1 fruit fly cellular context compared by ENCODE assay signal in genomic region chr3R:11777058-11777457, dm6.
TF ChIP-seq lines count a peak whose summit lies in the region.

No protein-coding gene starts in this region.

TF ChIP-seq in whole organism, embryonic, 481 proteins besides CTCF, POLR2A, EP300 and RAD21 (continued from another document and continues in another):
- TF ChIP-seq sc (optimal IDR thresholded peaks at IDR 0.05; lab: Kevin White, UChicago) (no peak), sc (GFP tag; optimal IDR thresholded peaks at IDR 0.05; lab: Kevin White, UChicago) (no peak), CG18619 (GFP tag; optimal IDR thresholded peaks at IDR 0.05; lab: Kevin White, UChicago) (no peak), lola (GFP tag; optimal IDR thresholded peaks at IDR 0.05; lab: Kevin White, UChicago) (no peak), Abd-B (GFP tag; optimal IDR thresholded peaks at IDR 0.05; lab: Kevin White, UChicago) (no peak), sna (GFP tag; IDR thresholded peaks at IDR 0.05; lab: Robert Waterston, UW; ENCODE audit: partially characterized antibody) (no peak), repo (GFP tag; optimal IDR thresholded peaks at IDR 0.05; lab: Kevin White, UChicago) (no peak), Dfd (GFP tag; optimal IDR thresholded peaks at IDR 0.05; lab: Kevin White, UChicago) (no peak), BEAF-32 (GFP tag; optimal IDR thresholded peaks at IDR 0.05; lab: Kevin White, UChicago) (no peak), hkb (optimal IDR thresholded peaks at IDR 0.05; lab: Kevin White, UChicago) (no peak), hkb (GFP tag; IDR thresholded peaks at IDR 0.05; lab: Robert Waterston, UW) (peak; percentile 30; the same call in 1 of the 2 replicates), Atf6 (GFP tag; IDR thresholded peaks at IDR 0.05; lab: Robert Waterston, UW) (no peak), CG9437 (GFP tag; optimal IDR thresholded peaks at IDR 0.05; lab: Kevin White, UChicago) (no peak), gem (tag; optimal IDR thresholded peaks at IDR 0.05; lab: Kevin White, UChicago) (peak; percentile 29), ttk (GFP tag; IDR thresholded peaks at IDR 0.05; lab: Robert Waterston, UW) (no peak), tx (GFP tag; optimal IDR thresholded peaks at IDR 0.05; lab: Kevin White, UChicago) (no peak), ind (GFP tag; optimal IDR thresholded peaks at IDR 0.05; lab: Kevin White, UChicago) (no peak), slp2 (GFP tag; optimal IDR thresholded peaks at IDR 0.05; lab: Kevin White, UChicago) (no peak), HmgD (GFP tag; optimal IDR thresholded peaks at IDR 0.05; lab: Kevin White, UChicago) (no peak), Awh (GFP tag; IDR thresholded peaks at IDR 0.05; lab: Robert Waterston, UW) (no peak), CG10959 (GFP tag; IDR thresholded peaks at IDR 0.05; lab: Robert Waterston, UW) (no peak), ftz-f1 (GFP tag; optimal IDR thresholded peaks at IDR 0.05; lab: Kevin White, UChicago) (no peak), Gsc (GFP tag; IDR thresholded peaks at IDR 0.05; lab: Robert Waterston, UW) (no peak), fd3F (GFP tag; optimal IDR thresholded peaks at IDR 0.05; lab: Kevin White, UChicago) (no peak), otp (GFP tag; IDR thresholded peaks at IDR 0.05; lab: Robert Waterston, UW) (peak; percentile 21; the same call in 1 of the 3 replicates), Xrp1 (GFP tag; IDR thresholded peaks at IDR 0.05; lab: Robert Waterston, UW) (0 out of 2 replicates have a peak, but pooled peaks have one; percentile 13), CG12219 (GFP tag; optimal IDR thresholded peaks at IDR 0.05; lab: Kevin White, UChicago) (no peak), pita (GFP tag; optimal IDR thresholded peaks at IDR 0.05; lab: Kevin White, UChicago) (no peak), CG6254 (GFP tag; optimal IDR thresholded peaks at IDR 0.05; lab: Kevin White, UChicago) (peak; percentile 47), CG14860 (GFP tag; IDR thresholded peaks at IDR 0.05; lab: Robert Waterston, UW; ENCODE audit: partially characterized antibody) (no peak), wek (GFP tag; optimal IDR thresholded peaks at IDR 0.05; lab: Kevin White, UChicago) (no peak), pho (GFP tag; optimal IDR thresholded peaks at IDR 0.05; lab: Kevin White, UChicago) (no peak), CG3726 (GFP tag; IDR thresholded peaks at IDR 0.05; lab: Robert Waterston, UW) (no peak), CG31388 (GFP tag; optimal IDR thresholded peaks at IDR 0.05; lab: Kevin White, UChicago) (no peak), Myb (GFP tag; optimal IDR thresholded peaks at IDR 0.05; lab: Kevin White, UChicago) (no peak), Hr39 (optimal IDR thresholded peaks at IDR 0.05; lab: Kevin White, UChicago) (no peak), vvl (GFP tag; IDR thresholded peaks at IDR 0.05; lab: Robert Waterston, UW) (peak; percentile 15; the same call in 1 of the 2 replicates), Doc3 (GFP tag; IDR thresholded peaks at IDR 0.05; lab: Robert Waterston, UW; ENCODE audit: partially characterized antibody) (no peak), Adf1 (GFP tag; IDR thresholded peaks at IDR 0.05; lab: Robert Waterston, UW) (peak; percentile 92), zen2 (GFP tag; IDR thresholded peaks at IDR 0.05; lab: Robert Waterston, UW; ENCODE audit: partially characterized antibody) (no peak), CG8388 (GFP tag; optimal IDR thresholded peaks at IDR 0.05; lab: Kevin White, UChicago) (no peak), CG43689 (GFP tag; IDR thresholded peaks at IDR 0.05; lab: Robert Waterston, UW) (no peak), lov (optimal IDR thresholded peaks at IDR 0.05; lab: Kevin White, UChicago) (no peak), lov (GFP tag; IDR thresholded peaks at IDR 0.05; lab: Robert Waterston, UW) (0 out of 3 replicates have a peak, but pooled peaks have one; percentile 24), usp (GFP tag; optimal IDR thresholded peaks at IDR 0.05; lab: Kevin White, UChicago) (no peak), CG18011 (GFP tag; optimal IDR thresholded peaks at IDR 0.05; lab: Kevin White, UChicago) (no peak), Usf (GFP tag; optimal IDR thresholded peaks at IDR 0.05; lab: Kevin White, UChicago) (no peak), fru (optimal IDR thresholded peaks at IDR 0.05; lab: Kevin White, UChicago) (no peak), dysf (GFP tag; IDR thresholded peaks at IDR 0.05; lab: Robert Waterston, UW) (no peak), rib (GFP tag; IDR thresholded peaks at IDR 0.05; lab: Robert Waterston, UW) (no peak), CG12104 (GFP tag; optimal IDR thresholded peaks at IDR 0.05; lab: Kevin White, UChicago) (no peak), CoRest (tag; optimal IDR thresholded peaks at IDR 0.05; lab: Kevin White, UChicago) (no peak), CG9932 (GFP tag; IDR thresholded peaks at IDR 0.05; lab: Robert Waterston, UW) (no peak), CG11456 (GFP tag; IDR thresholded peaks at IDR 0.05; lab: Robert Waterston, UW) (no peak; the same call in 2 of the 3 replicates), dpn (GFP tag; optimal IDR thresholded peaks at IDR 0.05; lab: Kevin White, UChicago) (no peak), CG11504 (tag; optimal IDR thresholded peaks at IDR 0.05; lab: Kevin White, UChicago) (peak; percentile 25), gcm2 (GFP tag; optimal IDR thresholded peaks at IDR 0.05; lab: Kevin White, UChicago) (no peak), CG18262 (tag; optimal IDR thresholded peaks at IDR 0.05; lab: Kevin White, UChicago) (no peak), ash1 (GFP tag; optimal IDR thresholded peaks at IDR 0.05; lab: Kevin White, UChicago) (peak; percentile 5), CG31365 (tag; optimal IDR thresholded peaks at IDR 0.05; lab: Kevin White, UChicago) (no peak), BtbVII (GFP tag; optimal IDR thresholded peaks at IDR 0.05; lab: Kevin White, UChicago) (no peak), eve (GFP tag; optimal IDR thresholded peaks at IDR 0.05; lab: Kevin White, UChicago) (no peak), Vsx1 (GFP tag; optimal IDR thresholded peaks at IDR 0.05; lab: Kevin White, UChicago) (no peak), CG12236 (GFP tag; optimal IDR thresholded peaks at IDR 0.05; lab: Kevin White, UChicago) (no peak), br (optimal IDR thresholded peaks at IDR 0.05; lab: Kevin White, UChicago) (no peak), sug (tag; optimal IDR thresholded peaks at IDR 0.05; lab: Kevin White, UChicago) (no peak), CG12391 (tag; optimal IDR thresholded peaks at IDR 0.05; lab: Kevin White, UChicago) (no peak), Hsf (GFP tag; optimal IDR thresholded peaks at IDR 0.05; lab: Kevin White, UChicago) (no peak), CG31441 (GFP tag; IDR thresholded peaks at IDR 0.05; lab: Robert Waterston, UW) (no peak), CG34422 (GFP tag; IDR thresholded peaks at IDR 0.05; lab: Robert Waterston, UW) (no peak; the same call in 2 of the 3 replicates), bsh (GFP tag; optimal IDR thresholded peaks at IDR 0.05; lab: Kevin White, UChicago) (no peak), Lpt (GFP tag; optimal IDR thresholded peaks at IDR 0.05; lab: Kevin White, UChicago) (no peak), CG4854 (GFP tag; optimal IDR thresholded peaks at IDR 0.05; lab: Kevin White, UChicago) (no peak), CG3838 (GFP tag; optimal IDR thresholded peaks at IDR 0.05; lab: Kevin White, UChicago) (no peak), CG32532 (GFP tag; IDR thresholded peaks at IDR 0.05; lab: Robert Waterston, UW) (no peak), H15 (GFP tag; IDR thresholded peaks at IDR 0.05; lab: Robert Waterston, UW) (no peak), amos (GFP tag; IDR thresholded peaks at IDR 0.05; lab: Robert Waterston, UW; ENCODE audit: partially characterized antibody) (no peak), zen (tag; optimal IDR thresholded peaks at IDR 0.05; lab: Kevin White, UChicago) (no peak), MBD-R2 (GFP tag; IDR thresholded peaks at IDR 0.05; lab: Robert Waterston, UW) (no peak), emc (GFP tag; optimal IDR thresholded peaks at IDR 0.05; lab: Kevin White, UChicago) (no peak), Tbp (GFP tag; optimal IDR thresholded peaks at IDR 0.05; lab: Kevin White, UChicago) (no peak), CG3847 (GFP tag; IDR thresholded peaks at IDR 0.05; lab: Robert Waterston, UW) (no peak), bigmax (GFP tag; optimal IDR thresholded peaks at IDR 0.05; lab: Kevin White, UChicago) (no peak), disco-r (GFP tag; optimal IDR thresholded peaks at IDR 0.05; lab: Kevin White, UChicago) (no peak), gfzf (GFP tag; optimal IDR thresholded peaks at IDR 0.05; lab: Kevin White, UChicago) (no peak), slbo (GFP tag; IDR thresholded peaks at IDR 0.05; lab: Robert Waterston, UW) (0 out of 2 replicates have a peak, but pooled peaks have one; percentile 19), CG15601 (tag; optimal IDR thresholded peaks at IDR 0.05; lab: Kevin White, UChicago) (no peak), klu (GFP tag; IDR thresholded peaks at IDR 0.05; lab: Robert Waterston, UW) (no peak), CG17568 (GFP tag; optimal IDR thresholded peaks at IDR 0.05; lab: Kevin White, UChicago) (no peak), CG15269 (tag; optimal IDR thresholded peaks at IDR 0.05; lab: Kevin White, UChicago) (no peak), CG2875 (GFP tag; optimal IDR thresholded peaks at IDR 0.05; lab: Kevin White, UChicago) (no peak), CG11695 (GFP tag; IDR thresholded peaks at IDR 0.05; lab: Robert Waterston, UW) (no peak), CG30020 (tag; optimal IDR thresholded peaks at IDR 0.05; lab: Kevin White, UChicago) (no peak), fu2 (GFP tag; optimal IDR thresholded peaks at IDR 0.05; lab: Kevin White, UChicago) (no peak), Mad (GFP tag; optimal IDR thresholded peaks at IDR 0.05; lab: Kevin White, UChicago) (no peak), CG16779 (GFP tag; IDR thresholded peaks at IDR 0.05; lab: Robert Waterston, UW) (no peak), CG9797 (GFP tag; optimal IDR thresholded peaks at IDR 0.05; lab: Kevin White, UChicago) (no peak), ranshi (GFP tag; IDR thresholded peaks at IDR 0.05; lab: Robert Waterston, UW) (no peak), eyg (GFP tag; optimal IDR thresholded peaks at IDR 0.05; lab: Kevin White, UChicago) (no peak), Dp (GFP tag; optimal IDR thresholded peaks at IDR 0.05; lab: Kevin White, UChicago) (no peak), CG13624 (GFP tag; optimal IDR thresholded peaks at IDR 0.05; lab: Kevin White, UChicago) (no peak), peb (GFP tag; IDR thresholded peaks at IDR 0.05; lab: Robert Waterston, UW) (no peak), gsb (GFP tag; IDR thresholded peaks at IDR 0.05; lab: Robert Waterston, UW) (no peak), ara (GFP tag; IDR thresholded peaks at IDR 0.05; lab: Robert Waterston, UW) (no peak), Scr (GFP tag; IDR thresholded peaks at IDR 0.05; lab: Robert Waterston, UW; ENCODE audit: partially characterized antibody) (no peak), CG11093 (GFP tag; IDR thresholded peaks at IDR 0.05; lab: Robert Waterston, UW) (no peak), pros (GFP tag; optimal IDR thresholded peaks at IDR 0.05; lab: Kevin White, UChicago) (no peak), kah (GFP tag; optimal IDR thresholded peaks at IDR 0.05; lab: Kevin White, UChicago) (peak; percentile 67), Med (GFP tag; lab: Kevin White, UChicago) (peak; percentile 81), CG9215 (GFP tag; IDR thresholded peaks at IDR 0.05; lab: Robert Waterston, UW) (no peak), pnt (GFP tag; optimal IDR thresholded peaks at IDR 0.05; lab: Kevin White, UChicago) (no peak), CG4424 (GFP tag; optimal IDR thresholded peaks at IDR 0.05; lab: Kevin White, UChicago) (no peak), Jarid2 (GFP tag; optimal IDR thresholded peaks at IDR 0.05; lab: Kevin White, UChicago) (no peak), CG12155 (GFP tag; optimal IDR thresholded peaks at IDR 0.05; lab: Kevin White, UChicago) (no peak), CG10366 (GFP tag; IDR thresholded peaks at IDR 0.05; lab: Robert Waterston, UW) (no peak), Optix (GFP tag; IDR thresholded peaks at IDR 0.05; lab: Robert Waterston, UW) (no peak), B-H1 (GFP tag; IDR thresholded peaks at IDR 0.05; lab: Robert Waterston, UW) (no peak), Nf-YB (GFP tag; optimal IDR thresholded peaks at IDR 0.05; lab: Kevin White, UChicago) (no peak), Blimp-1 (GFP tag; optimal IDR thresholded peaks at IDR 0.05; lab: Kevin White, UChicago) (peak; percentile 60), CG6689 (GFP tag; IDR thresholded peaks at IDR 0.05; lab: Robert Waterston, UW) (no peak), nom (GFP tag; optimal IDR thresholded peaks at IDR 0.05; lab: Kevin White, UChicago) (no peak), Ssrp (tag; optimal IDR thresholded peaks at IDR 0.05; lab: Kevin White, UChicago) (no peak), tll (GFP tag; optimal IDR thresholded peaks at IDR 0.05; lab: Kevin White, UChicago) (no peak), GATAe (GFP tag; conservative IDR thresholded peaks at IDR 0.05; lab: Robert Waterston, UW) (no peak), CG6854 (GFP tag; optimal IDR thresholded peaks at IDR 0.05; lab: Kevin White, UChicago) (no peak), inv (GFP tag; IDR thresholded peaks at IDR 0.05; lab: Robert Waterston, UW; ENCODE audit: partially characterized antibody) (0 out of 2 replicates have a peak, but pooled peaks have one; percentile 11), CG10321 (GFP tag; IDR thresholded peaks at IDR 0.05; lab: Robert Waterston, UW) (no peak), ham (GFP tag; IDR thresholded peaks at IDR 0.05; lab: Robert Waterston, UW) (no peak), CG34224 (GFP tag; IDR thresholded peaks at IDR 0.05; lab: Robert Waterston, UW; ENCODE audit: partially characterized antibody) (no peak), CG18476 (GFP tag; optimal IDR thresholded peaks at IDR 0.05; lab: Kevin White, UChicago) (no peak), NC2α (GFP tag; optimal IDR thresholded peaks at IDR 0.05; lab: Kevin White, UChicago) (no peak), dati (GFP tag; IDR thresholded peaks at IDR 0.05; lab: Robert Waterston, UW) (no peak), CG34376 (GFP tag; optimal IDR thresholded peaks at IDR 0.05; lab: Kevin White, UChicago) (no peak), Ets65A (GFP tag; lab: Kevin White, UChicago) (no peak), CG16815 (GFP tag; optimal IDR thresholded peaks at IDR 0.05; lab: Kevin White, UChicago) (no peak), CG18764 (GFP tag; optimal IDR thresholded peaks at IDR 0.05; lab: Kevin White, UChicago) (no peak), mld (GFP tag; IDR thresholded peaks at IDR 0.05; lab: Robert Waterston, UW; ENCODE audit: partially characterized antibody) (no peak), CG11723 (GFP tag; optimal IDR thresholded peaks at IDR 0.05; lab: Kevin White, UChicago) (no peak), run (tag; optimal IDR thresholded peaks at IDR 0.05; lab: Kevin White, UChicago) (no peak), jigr1 (GFP tag; IDR thresholded peaks at IDR 0.05; lab: Robert Waterston, UW) (no peak)
